Worm (Caenorhabditis elegans): ENCODE data around the gene C31H2.4.

- TF ChIP-seq flh-1 (GFP tag; optimal IDR thresholded peaks at IDR 0.05): no peak
- no peak for TF ChIP-seq M03D4.4 (tag; optimal IDR thresholded peaks at IDR 0.05)
- TF ChIP-seq bed-3 (GFP tag; optimal IDR thresholded peaks at IDR 0.05): no peak
- TF ChIP-seq sptf-1 (tag; optimal IDR thresholded peaks at IDR 0.05): no peak
- TF ChIP-seq unc-62 (GFP tag; optimal IDR thresholded peaks at IDR 0.05): no peak
- TF ChIP-seq lin-13 (tag; optimal IDR thresholded peaks at IDR 0.05): no peak
- no peak for TF ChIP-seq nhr-76 (tag; optimal IDR thresholded peaks at IDR 0.05)
- no peak for TF ChIP-seq blmp-1 (tag; optimal IDR thresholded peaks at IDR 0.05)
- no peak for TF ChIP-seq mls-2 (tag; optimal IDR thresholded peaks at IDR 0.05)
Observed at ce11 chrX:5147918-5148317, 11.5 kb downstream of the C31H2.4 start, which contains the start of gene C31H2.14.

Data from whole organism, mixed stage, embryonic.